Fruit fly (Drosophila melanogaster) whole organism, prepupa: ENCODE data around the gene eIF2Bepsilon.

Experiments used
- CG11902 ChIP-seq: fragments of 200-800 bp; sonication (Bioruptor generic); optimal IDR thresholded peaks from 3 replicates; lab custom pipeline; 2016; ENCODE audit warnings: missing biosample characterization, missing genetic modification characterization
- CG16779 ChIP-seq: fragments of 200-800 bp; sonication (Bioruptor generic); optimal IDR thresholded peaks from 3 replicates; lab custom pipeline; 2017; ENCODE audit warnings: missing biosample characterization, mild to moderate bottlenecking, missing genetic modification characterization
- CG3919 ChIP-seq: fragments of 200-800 bp; sonication (Bioruptor generic); optimal IDR thresholded peaks from 3 replicates; lab custom pipeline; 2016; ENCODE audit warnings: missing biosample characterization, missing genetic modification characterization
- CG6854 ChIP-seq: fragments of 200-800 bp; sonication (Bioruptor generic); optimal IDR thresholded peaks from 2 replicates; lab custom pipeline; 2017; ENCODE audit warnings: missing biosample characterization, mild to moderate bottlenecking, missing genetic modification characterization
- CG7368 ChIP-seq: fragments of 200-800 bp; sonication (Bioruptor generic); optimal IDR thresholded peaks from 3 replicates; lab custom pipeline; 2016; ENCODE audit warnings: missing biosample characterization, missing genetic modification characterization
- CG8319 ChIP-seq: fragments of 200-800 bp; sonication (Bioruptor generic); optimal IDR thresholded peaks from 3 replicates; lab custom pipeline; 2016; ENCODE audit warnings: missing biosample characterization, missing genetic modification characterization
- Lpt ChIP-seq: fragments of 200-800 bp; sonication (Bioruptor generic); optimal IDR thresholded peaks from 3 replicates; lab custom pipeline; 2016; ENCODE audit warnings: missing biosample characterization, missing genetic modification characterization
- Sox102F ChIP-seq: fragments of 200-800 bp; sonication (Bioruptor generic); optimal IDR thresholded peaks from 2 replicates; lab custom pipeline; 2016; ENCODE audit warnings: missing biosample characterization, mild to moderate bottlenecking, missing genetic modification characterization
- acj6 ChIP-seq: fragments of 200-800 bp; sonication (Bioruptor generic); optimal IDR thresholded peaks from 3 replicates; lab custom pipeline; 2016; ENCODE audit warnings: missing biosample characterization, missing genetic modification characterization
- fd85E ChIP-seq: fragments of 200-800 bp; sonication (Bioruptor generic); optimal IDR thresholded peaks from 3 replicates; lab custom pipeline; 2016; ENCODE audit warnings: missing biosample characterization, missing genetic modification characterization
- fkh ChIP-seq: fragments of 200-800 bp; sonication (Bioruptor generic); optimal IDR thresholded peaks from 3 replicates; lab custom pipeline; 2017; ENCODE audit warnings: missing biosample characterization, mild to moderate bottlenecking, missing genetic modification characterization, moderate library complexity

DNA sequence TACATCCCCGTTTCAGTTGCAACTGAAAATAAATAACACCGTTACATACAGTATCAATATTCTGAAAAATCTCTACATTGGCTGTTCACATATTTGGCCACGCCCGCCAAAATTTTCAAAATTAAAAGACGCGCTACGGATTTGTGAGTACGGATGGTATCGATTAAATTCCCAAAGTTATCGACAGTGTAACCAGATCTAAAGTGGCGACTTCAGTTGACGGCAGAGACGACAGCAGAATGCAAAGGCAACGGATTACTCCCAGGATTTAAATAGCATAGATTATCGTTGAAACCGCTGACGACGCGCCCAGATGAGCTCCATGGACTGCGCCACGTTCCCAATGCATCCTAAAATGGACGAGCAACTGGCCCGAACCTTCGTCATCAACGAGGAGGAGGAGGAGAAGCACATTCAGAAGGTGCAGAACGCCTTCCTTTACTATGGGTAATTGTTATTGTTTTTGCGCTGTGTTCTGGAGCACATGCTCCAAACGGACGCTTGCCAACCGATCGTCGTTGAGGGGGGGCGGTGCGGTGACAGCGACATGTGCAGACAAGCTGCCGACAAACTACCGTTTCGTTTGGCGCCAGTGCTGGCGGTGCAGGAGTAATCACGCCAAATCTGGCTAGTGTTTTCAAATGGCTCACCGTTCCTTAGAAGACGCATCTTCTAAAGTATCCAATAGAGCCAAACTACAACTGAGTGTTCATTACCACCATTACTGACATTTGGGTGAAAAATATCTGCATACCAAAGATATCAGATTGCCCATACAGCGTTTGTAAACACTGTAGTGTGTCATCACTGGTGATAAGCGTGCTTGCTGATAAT is 5.0 kb upstream of the eIF2Bepsilon start, which contains the start of gene CG11596:
- TF ChIP-seq CG3919 (GFP tag; lab: Kevin White, UChicago) (no peak), Sox102F (GFP tag; lab: Kevin White, UChicago) (no peak), fd85E (GFP tag; lab: Kevin White, UChicago) (no peak), CG16779 (tag; lab: Kevin White, UChicago) (no peak), CG6854 (no peak), Lpt (GFP tag; lab: Kevin White, UChicago) (no peak), CG7368 (GFP tag; lab: Kevin White, UChicago) (no peak), acj6 (GFP tag; lab: Kevin White, UChicago) (no peak), fkh (GFP tag; lab: Kevin White, UChicago) (peak; percentile 58), CG8319 (GFP tag; lab: Kevin White, UChicago) (no peak), CG11902 (no peak)
